Fruit fly (Drosophila melanogaster): ENCODE measurements around the gene Rpt3R.

- TF ChIP-seq rgr (GFP tag; optimal IDR thresholded peaks at IDR 0.05) = no peak
- no peak for TF ChIP-seq psq (GFP tag; optimal IDR thresholded peaks at IDR 0.05)
- no peak for TF ChIP-seq sage (GFP tag; optimal IDR thresholded peaks at IDR 0.05)
- TF ChIP-seq dl (GFP tag; optimal IDR thresholded peaks at IDR 0.05; ENCODE audit: insufficient read depth in 1 of 2, partially characterized antibody in 2 of 2) = no peak
Observed at dm6 chr3R:9793018-9793417, 36.7 kb upstream of the Rpt3R start, which contains the start of gene CG8516.
